Fruit fly (Drosophila melanogaster) whole organism: Measurements from ENCODE around the gene CG5191.

Source experiments
- CG8478 ChIP-seq: fragments of >200 bp; optimal IDR thresholded peaks from 2 replicates; lab custom pipeline; 2018; ENCODE audit warnings: inconsistent platforms
- Dll ChIP-seq: fragments of >200 bp; optimal IDR thresholded peaks from 2 replicates; lab custom pipeline; 2017
- EcR ChIP-seq, 2 experiments: fragments of >200 bp; optimal IDR thresholded peaks; 2 replicates each; lab custom pipeline; 2017; ENCODE audit warnings: missing biosample characterization in 2 of 2, missing genetic modification characterization in 2 of 2, missing genetic modification reagents in 2 of 2
- pan ChIP-seq: fragments of >200 bp; optimal IDR thresholded peaks from 2 replicates; lab custom pipeline; 2017
- psq ChIP-seq: fragments of >200 bp; optimal IDR thresholded peaks from 2 replicates; lab custom pipeline; 2017
- usp ChIP-seq: fragments of >200 bp; optimal IDR thresholded peaks from 2 replicates; lab custom pipeline; 2017; ENCODE audit warnings: missing biosample characterization, missing genetic modification characterization, mixed read lengths

The CG5191 gene

dm6 chr3R:20618947-20619346 is 58.3 kb downstream of the CG5191 start:
- TF ChIP-seq EcR (GFP tag; optimal IDR thresholded peaks at IDR 0.05; lab: Kevin White, UChicago) = no peak
- no peak for TF ChIP-seq usp (GFP tag; lab: Kevin White, UChicago)
- TF ChIP-seq psq (lab: Kevin White, UChicago) = no peak
- no peak for TF ChIP-seq Dll (lab: Kevin White, UChicago)
- no peak for TF ChIP-seq pan (lab: Kevin White, UChicago)
- TF ChIP-seq CG8478 (lab: Kevin White, UChicago) = no peak

- TF ChIP-seq psq (lab: Kevin White, UChicago) (no peak), CG8478 (lab: Kevin White, UChicago) (no peak), Dll (lab: Kevin White, UChicago) (no peak), pan (lab: Kevin White, UChicago) (no peak), EcR (GFP tag; optimal IDR thresholded peaks at IDR 0.05; lab: Kevin White, UChicago) (no peak), usp (GFP tag; lab: Kevin White, UChicago) (no peak)
These were observed 61.2 kb downstream of the CG5191 start, which contains the start of gene H for dm6 chr3R:20621805-20622286. Gene H, plus strand, starts transcription at chr3R:20621938.
